Fruit fly (Drosophila melanogaster): ENCODE results near the gene CG13023.

CG13023 gene

dm6 chr3L:16969652-16970109 is 42.4 kb upstream of the CG13023 start, which contains the start of gene Exn (continued):
- TF ChIP-seq CG1602 (GFP tag; optimal IDR thresholded peaks at IDR 0.05) (no peak), Dek (tag; optimal IDR thresholded peaks at IDR 0.05) (no peak), sens (GFP tag) (peak; percentile 66), dpn (GFP tag; optimal IDR thresholded peaks at IDR 0.05) (no peak), ftz-f1 (GFP tag; optimal IDR thresholded peaks at IDR 0.05) (peak; percentile 72), CG31441 (GFP tag; IDR thresholded peaks at IDR 0.05) (no peak), dysf (GFP tag; IDR thresholded peaks at IDR 0.05) (0 out of 3 replicates have a peak, but pooled peaks have one; percentile 22), CG13296 (GFP tag; optimal IDR thresholded peaks at IDR 0.05) (peak; percentile 39), lola (GFP tag; optimal IDR thresholded peaks at IDR 0.05) (no peak), CG17359 (tag; optimal IDR thresholded peaks at IDR 0.05) (peak; percentile 12), Abd-B (GFP tag; optimal IDR thresholded peaks at IDR 0.05) (no peak)

- TF ChIP-seq row (GFP tag; IDR thresholded peaks at IDR 0.05) = no peak
- no peak for TF ChIP-seq Rx (GFP tag; IDR thresholded peaks at IDR 0.05)
- TF ChIP-seq bowl (GFP tag; IDR thresholded peaks at IDR 0.05) = 0 out of 2 replicates have a peak, but pooled peaks have one; percentile 31
- no peak for TF ChIP-seq YL-1 (GFP tag; optimal IDR thresholded peaks at IDR 0.05)
- no peak for TF ChIP-seq CG9727 (GFP tag; optimal IDR thresholded peaks at IDR 0.05)
- no peak for TF ChIP-seq CG10147 (GFP tag; optimal IDR thresholded peaks at IDR 0.05)
- peak; percentile 99 for TF ChIP-seq cwo (GFP tag; optimal IDR thresholded peaks at IDR 0.05)
- TF ChIP-seq unc-4 (GFP tag; IDR thresholded peaks at IDR 0.05; ENCODE audit: partially characterized antibody) = no peak
- no peak for TF ChIP-seq CG8944 (GFP tag; optimal IDR thresholded peaks at IDR 0.05)
- TF ChIP-seq CG6854 (GFP tag; optimal IDR thresholded peaks at IDR 0.05) = no peak
- no peak for TF ChIP-seq CG8359 (GFP tag; optimal IDR thresholded peaks at IDR 0.05; ENCODE audit: borderline replicate concordance)
- TF ChIP-seq ems (GFP tag; optimal IDR thresholded peaks at IDR 0.05) = no peak
- TF ChIP-seq Eip74EF (GFP tag; optimal IDR thresholded peaks at IDR 0.05) = no peak
- no peak for TF ChIP-seq CG14965 (GFP tag; optimal IDR thresholded peaks at IDR 0.05; ENCODE audit: borderline replicate concordance)
- TF ChIP-seq C15 (GFP tag; IDR thresholded peaks at IDR 0.05) = no peak
- no peak for TF ChIP-seq CG12744 (GFP tag; optimal IDR thresholded peaks at IDR 0.05)
- no peak for TF ChIP-seq CG2120 (GFP tag; optimal IDR thresholded peaks at IDR 0.05)
- no peak for TF ChIP-seq CG3281 (GFP tag; optimal IDR thresholded peaks at IDR 0.05)
- TF ChIP-seq oc (tag; optimal IDR thresholded peaks at IDR 0.05) = no peak
- TF ChIP-seq caup (GFP tag; optimal IDR thresholded peaks at IDR 0.05; ENCODE audit: severe bottlenecking) = peak; percentile 4
- 0 out of 2 replicates have a peak, but pooled peaks have one; percentile 5 for TF ChIP-seq slbo (GFP tag; IDR thresholded peaks at IDR 0.05)
- TF ChIP-seq ATbp (GFP tag; optimal IDR thresholded peaks at IDR 0.05) = no peak
- no peak for TF ChIP-seq ap (GFP tag; IDR thresholded peaks at IDR 0.05)
- no peak for TF ChIP-seq scrt (GFP tag; optimal IDR thresholded peaks at IDR 0.05)
- no peak for TF ChIP-seq odd (GFP tag; optimal IDR thresholded peaks at IDR 0.05)
- TF ChIP-seq CG10209 (GFP tag; optimal IDR thresholded peaks at IDR 0.05) = no peak
- no peak for TF ChIP-seq CG7963 (GFP tag; IDR thresholded peaks at IDR 0.05; ENCODE audit: partially characterized antibody)
- TF ChIP-seq tap (tag; optimal IDR thresholded peaks at IDR 0.05) = no peak
- TF ChIP-seq dm (GFP tag; optimal IDR thresholded peaks at IDR 0.05) = no peak
- no peak for TF ChIP-seq Stat92E (GFP tag; optimal IDR thresholded peaks at IDR 0.05)
- TF ChIP-seq wdn (GFP tag; IDR thresholded peaks at IDR 0.05) = no peak
- TF ChIP-seq dan (GFP tag; IDR thresholded peaks at IDR 0.05) = no peak
- TF ChIP-seq ERR (GFP tag; optimal IDR thresholded peaks at IDR 0.05) = no peak
- TF ChIP-seq CG17829 (tag; optimal IDR thresholded peaks at IDR 0.05) = no peak
- TF ChIP-seq mirr (GFP tag; optimal IDR thresholded peaks at IDR 0.05) = peak; percentile 66
- peak; percentile 43 for TF ChIP-seq Deaf1 (tag; optimal IDR thresholded peaks at IDR 0.05)
- peak; percentile 81 for TF ChIP-seq ftz-f1 (GFP tag; optimal IDR thresholded peaks at IDR 0.05)
Observed at dm6 chr3L:16958397-16959080, 31.3 kb upstream of the CG13023 start.
